Fruit fly (Drosophila melanogaster): ENCODE measurements around the gene CG11583.

- TF ChIP-seq psq (optimal IDR thresholded peaks at IDR 0.05) (no peak), h (optimal IDR thresholded peaks at IDR 0.05) (no peak), Sin3A (optimal IDR thresholded peaks at IDR 0.05) (no peak)
Observed at dm6 chr3L:4293304-4293703, 10.7 kb upstream of the CG11583 start.

Measured in Kc167 (cell line).